Worm (Caenorhabditis elegans) whole organism, early embryonic: ENCODE results near the gene fbxa-106.

Source experiments
- B0310.2 ChIP-seq: sonication (generic microtip); optimal IDR thresholded peaks from 2 replicates; lab custom pipeline; 2016; ENCODE audit warnings: mild to moderate bottlenecking, missing genetic modification characterization, missing compliant biosample characterization
- F13C5.2 ChIP-seq: sonication (generic microtip); optimal IDR thresholded peaks from 2 replicates; lab custom pipeline; 2017; ENCODE audit warnings: mild to moderate bottlenecking, missing genetic modification characterization, inconsistent platforms, missing compliant biosample characterization
- aly-1 ChIP-seq: sonication (generic microtip); optimal IDR thresholded peaks from 2 replicates; lab custom pipeline; 2016; ENCODE audit warnings: missing genetic modification characterization, missing compliant biosample characterization
- ama-1 ChIP-seq: fragments of 150-350 bp; optimal IDR thresholded peaks from 2 replicates; lab custom pipeline; 2014
- ceh-13 ChIP-seq: fragments of 200-800 bp; sonication (Bioruptor generic); optimal IDR thresholded peaks from 2 replicates; lab custom pipeline; 2018; ENCODE audit warnings: mild to moderate bottlenecking, missing genetic modification characterization, missing compliant biosample characterization
- ceh-36 ChIP-seq: sonication (generic microtip); optimal IDR thresholded peaks from 2 replicates; lab custom pipeline; 2016; ENCODE audit warnings: missing genetic modification characterization, inconsistent platforms, missing compliant biosample characterization
- ets-7 ChIP-seq: sonication (generic microtip); optimal IDR thresholded peaks from 2 replicates; lab custom pipeline; 2016; ENCODE audit warnings: missing genotype, missing genetic modification characterization, missing compliant biosample characterization
- flt-1 ChIP-seq: fragments of 200-800 bp; sonication (Bioruptor generic); IDR thresholded peaks from 2 replicates; pipeline ENCODE4 v1.3.6; 2022; ENCODE audit warnings: missing genetic modification characterization, missing compliant biosample characterization
- hmbx-1 ChIP-seq: sonication (generic microtip); optimal IDR thresholded peaks from 2 replicates; lab custom pipeline; 2016; ENCODE audit warnings: mild to moderate bottlenecking, missing genetic modification characterization, missing compliant biosample characterization
- hmg-4 ChIP-seq: fragments of 200-800 bp; sonication (Bioruptor generic); optimal IDR thresholded peaks from 2 replicates; lab custom pipeline; 2018; ENCODE audit warnings: mild to moderate bottlenecking, missing genetic modification characterization, missing compliant biosample characterization
- hnd-1 ChIP-seq: sonication (generic microtip); optimal IDR thresholded peaks from 2 replicates; lab custom pipeline; 2016; ENCODE audit warnings: missing genetic modification characterization, missing compliant biosample characterization
- pes-1 ChIP-seq: fragments of 200-800 bp; sonication (Bioruptor generic); IDR thresholded peaks from 2 replicates; pipeline ENCODE4 v1.3.6; 2022; ENCODE audit warnings: missing genetic modification reagents, missing genetic modification characterization, missing compliant biosample characterization
- scrt-1 ChIP-seq: fragments of 200-800 bp; sonication (Bioruptor generic); IDR thresholded peaks from 2 replicates; pipeline ENCODE4 v1.3.6; 2022; ENCODE audit warnings: missing genetic modification characterization, missing compliant biosample characterization
- sea-1 ChIP-seq: fragments of 200-800 bp; sonication (Bioruptor generic); conservative IDR thresholded peaks from 2 replicates; pipeline ENCODE4 v1.3.6; 2022; ENCODE audit warnings: missing genetic modification characterization, missing compliant biosample characterization
- tbx-11 ChIP-seq: fragments of 200-800 bp; sonication (Bioruptor generic); IDR thresholded peaks from 2 replicates; pipeline ENCODE4 v1.3.6; 2022; ENCODE audit warnings: missing genetic modification characterization, missing compliant biosample characterization
- tbx-37 ChIP-seq: fragments of 200-800 bp; sonication (Bioruptor generic); conservative IDR thresholded peaks from 2 replicates; pipeline ENCODE4 v1.3.6; 2022; ENCODE audit warnings: missing genetic modification reagents, missing genetic modification characterization, missing compliant biosample characterization
- tra-4 ChIP-seq: sonication (generic microtip); optimal IDR thresholded peaks from 2 replicates; lab custom pipeline; 2017; ENCODE audit warnings: missing genetic modification characterization, missing compliant biosample characterization

fbxa-106 gene

ce11 chrV:18123639-18124038, 38.6 kb upstream of the fbxa-106 start, which contains the start of gene fbxa-107:
Gene fbxa-107, plus strand, starts transcription at chrV:18123939.
- TF ChIP-seq pes-1 (no peak), sea-1 (no peak), scrt-1 (GFP tag; lab: Robert Waterston, UW) (no peak), tra-4 (tag; lab: Kevin White, UChicago) (no peak), F13C5.2 (tag; lab: Kevin White, UChicago) (no peak), flt-1 (GFP tag; lab: Robert Waterston, UW) (no peak), ets-7 (tag; lab: Kevin White, UChicago) (no peak), hmbx-1 (tag; lab: Kevin White, UChicago) (no peak), aly-1 (tag; lab: Kevin White, UChicago) (no peak), ceh-36 (tag; lab: Kevin White, UChicago) (no peak), tbx-37 (GFP tag; lab: Robert Waterston, UW) (no peak)

DNA sequence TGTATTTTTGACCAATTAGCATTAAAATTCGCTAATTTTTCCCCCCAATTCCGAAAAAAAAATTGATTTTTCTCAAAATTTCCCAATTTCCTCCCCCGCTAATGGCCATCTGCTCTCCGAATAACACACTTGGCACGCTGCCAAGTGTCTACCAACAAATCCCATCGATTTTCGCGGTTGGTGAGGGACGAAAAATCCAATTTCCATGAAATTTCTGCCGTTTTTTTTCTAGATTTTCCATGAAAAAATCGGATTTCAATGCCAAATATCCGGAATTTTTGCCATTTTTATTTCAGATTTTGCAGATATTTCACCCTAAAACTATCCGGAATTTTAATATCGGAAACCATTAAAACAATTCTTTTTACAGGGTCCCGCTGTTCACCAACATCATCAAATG, 24.4 kb upstream of the fbxa-106 start:
- TF ChIP-seq tbx-11 (GFP tag; lab: Robert Waterston, UW) (no peak), ceh-13 (GFP tag; lab: Kevin White, UChicago) (no peak), hmbx-1 (tag; lab: Kevin White, UChicago) (no peak), ets-7 (tag; lab: Kevin White, UChicago) (no peak), hmg-4 (GFP tag; lab: Kevin White, UChicago) (no peak), ama-1 (lab: Kevin White, UChicago) (no peak), sea-1 (no peak), tra-4 (tag; lab: Kevin White, UChicago) (no peak), pes-1 (no peak), F13C5.2 (tag; lab: Kevin White, UChicago) (no peak), scrt-1 (GFP tag; lab: Robert Waterston, UW) (no peak), B0310.2 (tag; lab: Kevin White, UChicago) (no peak), aly-1 (tag; lab: Kevin White, UChicago) (no peak), hnd-1 (tag; lab: Kevin White, UChicago) (no peak), tbx-37 (GFP tag; lab: Robert Waterston, UW) (no peak), ceh-36 (tag; lab: Kevin White, UChicago) (no peak), flt-1 (GFP tag; lab: Robert Waterston, UW) (no peak)

ce11 chrV:18107969-18108368, 23.0 kb upstream of the fbxa-106 start, which contains the start of gene Y37H2A.1:
Gene Y37H2A.1, plus strand, starts transcription at chrV:18108269.
- TF ChIP-seq hnd-1 (tag; lab: Kevin White, UChicago) (no peak), hmbx-1 (tag; lab: Kevin White, UChicago) (no peak), pes-1 (no peak), sea-1 (no peak), ets-7 (tag; lab: Kevin White, UChicago) (no peak), F13C5.2 (tag; lab: Kevin White, UChicago) (no peak), hmg-4 (GFP tag; lab: Kevin White, UChicago) (no peak), B0310.2 (tag; lab: Kevin White, UChicago) (no peak), ceh-36 (tag; lab: Kevin White, UChicago) (no peak), flt-1 (GFP tag; lab: Robert Waterston, UW) (no peak), scrt-1 (GFP tag; lab: Robert Waterston, UW) (no peak), tbx-11 (GFP tag; lab: Robert Waterston, UW) (no peak), tra-4 (tag; lab: Kevin White, UChicago) (no peak), ceh-13 (GFP tag; lab: Kevin White, UChicago) (no peak)

- TF ChIP-seq ama-1 (lab: Kevin White, UChicago) (no peak), tbx-37 (GFP tag; lab: Robert Waterston, UW) (no peak), F13C5.2 (tag; lab: Kevin White, UChicago) (no peak), hnd-1 (tag; lab: Kevin White, UChicago) (no peak), B0310.2 (tag; lab: Kevin White, UChicago) (no peak), hmbx-1 (tag; lab: Kevin White, UChicago) (no peak), aly-1 (tag; lab: Kevin White, UChicago) (no peak), flt-1 (GFP tag; lab: Robert Waterston, UW) (no peak), scrt-1 (GFP tag; lab: Robert Waterston, UW) (no peak), ceh-36 (tag; lab: Kevin White, UChicago) (no peak)
Observed at ce11 chrV:18106055-18106454, 21.1 kb upstream of the fbxa-106 start.

- TF ChIP-seq B0310.2 (tag; lab: Kevin White, UChicago) (no peak), tbx-37 (GFP tag; lab: Robert Waterston, UW) (no peak), hmg-4 (GFP tag; lab: Kevin White, UChicago) (no peak)
Observed at ce11 chrV:18098387-18098786, 13.4 kb upstream of the fbxa-106 start, which contains the start of gene par-4. Gene par-4, plus strand, starts transcription at chrV:18098687.

DNA sequence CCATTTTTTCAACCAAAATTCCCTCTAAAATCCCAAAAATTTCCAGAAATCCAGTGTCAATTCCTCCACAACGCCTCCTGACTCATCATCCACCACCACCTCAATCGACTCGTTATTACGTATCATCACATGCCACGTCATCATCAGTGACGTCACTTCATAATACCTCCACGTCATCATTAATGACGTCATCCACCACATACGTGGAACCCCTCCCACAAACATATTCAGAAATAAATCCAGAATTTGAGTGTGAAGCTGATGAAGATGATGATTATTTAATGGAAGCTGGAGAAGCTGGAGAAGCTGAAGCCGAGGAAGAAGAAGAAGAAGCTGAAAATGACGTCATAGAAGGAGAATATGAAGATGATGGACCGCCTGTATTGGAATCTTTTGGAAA, 8.9 kb upstream of the fbxa-106 start:
- no peak for TF ChIP-seq ama-1 (lab: Kevin White, UChicago)
- TF ChIP-seq ceh-13 (GFP tag; lab: Kevin White, UChicago): no peak

ce11 chrV:18091216-18091615, 6.2 kb upstream of the fbxa-106 start:
- TF ChIP-seq ama-1 (lab: Kevin White, UChicago) (no peak), pes-1 (no peak), sea-1 (no peak), flt-1 (GFP tag; lab: Robert Waterston, UW) (no peak)

ce11 chrV:18086783-18087182, 1.8 kb upstream of the fbxa-106 start, which contains the start of gene slr-2:
Gene slr-2, plus strand, starts transcription at chrV:18087123.
- no peak for TF ChIP-seq hmbx-1 (tag; lab: Kevin White, UChicago)
- no peak for TF ChIP-seq tbx-37 (GFP tag; lab: Robert Waterston, UW)
- TF ChIP-seq tbx-11 (GFP tag; lab: Robert Waterston, UW): no peak
- no peak for TF ChIP-seq ama-1 (lab: Kevin White, UChicago)
- no peak for TF ChIP-seq pes-1
- no peak for TF ChIP-seq F13C5.2 (tag; lab: Kevin White, UChicago)
- no peak for TF ChIP-seq flt-1 (GFP tag; lab: Robert Waterston, UW)
- no peak for TF ChIP-seq ets-7 (tag; lab: Kevin White, UChicago)
- no peak for TF ChIP-seq B0310.2 (tag; lab: Kevin White, UChicago)
- no peak for TF ChIP-seq sea-1
- no peak for TF ChIP-seq aly-1 (tag; lab: Kevin White, UChicago)
